Fruit fly (Drosophila melanogaster) whole organism, wandering third instar larva: ENCODE measurements around the gene CG15005.

Experiments used
- CG32264 ChIP-seq: fragments of 200-800 bp; sonication (Bioruptor generic); optimal IDR thresholded peaks from 2 replicates; lab custom pipeline; 2016; ENCODE audit warnings: missing biosample characterization, missing genetic modification characterization
- CG9705 ChIP-seq: fragments of 200-800 bp; sonication (Bioruptor generic); optimal IDR thresholded peaks from 2 replicates; lab custom pipeline; 2018; ENCODE audit warnings: missing biosample characterization, mild to moderate bottlenecking, missing genetic modification characterization
- CrebA ChIP-seq: fragments of 200-800 bp; sonication (Bioruptor generic); optimal IDR thresholded peaks from 2 replicates; lab custom pipeline; 2016; ENCODE audit warnings: missing biosample characterization, mild to moderate bottlenecking, missing genetic modification characterization, borderline replicate concordance
- Dif ChIP-seq: fragments of 200-275, 200-300 bp; sonication (Bioruptor generic); optimal IDR thresholded peaks from 2 replicates; lab custom pipeline; 2018; ENCODE audit warnings: missing biosample characterization, missing genetic modification characterization; ENCODE audit not compliant: partially characterized antibody
- GATAd ChIP-seq: sonication (Bioruptor generic); optimal IDR thresholded peaks from 2 replicates; lab custom pipeline; 2016; ENCODE audit warnings: missing biosample characterization, missing genetic modification characterization
- HLH106 ChIP-seq: fragments of 200-800 bp; optimal IDR thresholded peaks from 3 replicates; lab custom pipeline; 2019; ENCODE audit warnings: missing biosample characterization, mild to moderate bottlenecking, missing genetic modification characterization, moderate library complexity
- Hnf4 ChIP-seq: fragments of 200-800 bp; sonication (Bioruptor generic); optimal IDR thresholded peaks from 2 replicates; lab custom pipeline; 2016; ENCODE audit warnings: missing biosample characterization, mild to moderate bottlenecking, missing genetic modification characterization
- Hr78 ChIP-seq: fragments of >200 bp; optimal IDR thresholded peaks from 2 replicates; lab custom pipeline; 2017; ENCODE audit warnings: missing biosample characterization, missing genetic modification characterization
- Hr83 ChIP-seq: fragments of 200-300 bp; sonication (Bioruptor generic); optimal IDR thresholded peaks from 2 replicates; lab custom pipeline; 2016; ENCODE audit warnings: missing biosample characterization, mild to moderate bottlenecking, missing genetic modification characterization, moderate library complexity; ENCODE audit not compliant: poor library complexity, severe bottlenecking
- Jra ChIP-seq: sonication (Bioruptor generic); optimal IDR thresholded peaks from 2 replicates; lab custom pipeline; 2016; ENCODE audit warnings: missing biosample characterization, missing genetic modification characterization
- Mio ChIP-seq: sonication (Bioruptor generic); optimal IDR thresholded peaks from 2 replicates; lab custom pipeline; 2016; ENCODE audit warnings: missing biosample characterization, missing genetic modification characterization
- Myc ChIP-seq: fragments of >200 bp; optimal IDR thresholded peaks from 2 replicates; lab custom pipeline; 2017
- N ChIP-seq: fragments of >200 bp; optimal IDR thresholded peaks from 2 replicates; lab custom pipeline; 2018; ENCODE audit warnings: missing biosample characterization, missing external identifiers, missing genetic modification characterization
- OdsH ChIP-seq: fragments of 200-800 bp; sonication (Bioruptor generic); optimal IDR thresholded peaks from 2 replicates; lab custom pipeline; 2016; ENCODE audit warnings: missing biosample characterization, mild to moderate bottlenecking, missing genetic modification characterization
- Rel ChIP-seq, 2 experiments: fragments of 200-800 bp; sonication (Bioruptor generic) in 1 of 2; optimal IDR thresholded peaks; 2 replicates in 1 of 2; 3 replicates in 1 of 2; lab custom pipeline; 2016 to 2019; ENCODE audit warnings: mild to moderate bottlenecking in 2 of 2, missing biosample characterization in 2 of 2, missing genetic modification characterization in 2 of 2, moderate library complexity in 1 of 2
- Sp1 ChIP-seq: fragments of 200-800 bp; sonication (Bioruptor generic); optimal IDR thresholded peaks from 3 replicates; lab custom pipeline; 2019; ENCODE audit warnings: missing biosample characterization, mild to moderate bottlenecking, missing genetic modification characterization, moderate library complexity
- Vsx2 ChIP-seq: fragments of 200-300, 225-300 bp; sonication (Bioruptor generic); optimal IDR thresholded peaks from 2 replicates; lab custom pipeline; 2018; ENCODE audit warnings: missing biosample characterization, missing genetic modification characterization; ENCODE audit not compliant: partially characterized antibody
- br ChIP-seq: fragments of 200-800 bp; sonication (Bioruptor generic); optimal IDR thresholded peaks from 2 replicates; lab custom pipeline; 2016; ENCODE audit warnings: missing biosample characterization, missing genetic modification characterization
- brk ChIP-seq: fragments of 200-800 bp; sonication (Bioruptor generic); optimal IDR thresholded peaks from 2 replicates; lab custom pipeline; 2016; ENCODE audit warnings: missing biosample characterization, mild to moderate bottlenecking, missing genetic modification characterization
- dl ChIP-seq, 2 experiments: fragments of 175-275, 200-275 bp in 1 of 2; fragments of 200-275 bp in 1 of 2; sonication (Bioruptor generic); optimal IDR thresholded peaks; lab custom pipeline; 2018; ENCODE audit warnings: mild to moderate bottlenecking in 2 of 2, missing biosample characterization in 2 of 2, missing genetic modification characterization in 2 of 2, moderate library complexity in 2 of 2; ENCODE audit not compliant: partially characterized antibody in 2 of 2, insufficient read depth in 1 of 2
- dmrt93B ChIP-seq: fragments of 200-800 bp; sonication (Bioruptor generic); optimal IDR thresholded peaks from 2 replicates; lab custom pipeline; 2018; ENCODE audit warnings: missing biosample characterization, mild to moderate bottlenecking, missing genetic modification characterization
- ey ChIP-seq: fragments of 200-800 bp; sonication (Bioruptor generic); optimal IDR thresholded peaks from 2 replicates; lab custom pipeline; 2016; ENCODE audit warnings: missing biosample characterization, missing genetic modification characterization
- foxo ChIP-seq, 2 experiments: fragments of 200-800 bp; sonication (Bioruptor generic); optimal IDR thresholded peaks; 2 replicates in 1 of 2; 3 replicates in 1 of 2; lab custom pipeline; 2016 to 2017; ENCODE audit warnings: missing biosample characterization in 2 of 2, missing genetic modification characterization in 2 of 2
- fru ChIP-seq: fragments of 200-800 bp; sonication (Bioruptor generic); optimal IDR thresholded peaks from 3 replicates; lab custom pipeline; 2016; ENCODE audit warnings: missing biosample characterization, mild to moderate bottlenecking, missing genetic modification characterization
- h ChIP-seq: fragments of 200-800 bp; sonication (Bioruptor generic); optimal IDR thresholded peaks from 3 replicates; lab custom pipeline; 2016; ENCODE audit warnings: missing biosample characterization, mild to moderate bottlenecking, missing genetic modification characterization
- jim ChIP-seq: fragments of 175-275, 200-325 bp; sonication (Bioruptor generic); optimal IDR thresholded peaks from 2 replicates; lab custom pipeline; 2016; ENCODE audit warnings: missing biosample characterization, mild to moderate bottlenecking, missing genetic modification characterization
- lola ChIP-seq: fragments of >200 bp; optimal IDR thresholded peaks from 2 replicates; lab custom pipeline; 2017; ENCODE audit warnings: missing biosample characterization, missing genetic modification characterization
- pan ChIP-seq: fragments of >200 bp; optimal IDR thresholded peaks from 2 replicates; lab custom pipeline; 2017
- psq ChIP-seq: fragments of 200-800 bp; sonication (Bioruptor generic); optimal IDR thresholded peaks from 3 replicates; lab custom pipeline; 2017; ENCODE audit warnings: missing biosample characterization, mild to moderate bottlenecking, missing genetic modification characterization, moderate library complexity
- rgr ChIP-seq: fragments of 200-800 bp; sonication (Bioruptor generic); optimal IDR thresholded peaks from 3 replicates; lab custom pipeline; 2016; ENCODE audit warnings: missing biosample characterization, mild to moderate bottlenecking, missing genetic modification characterization
- sv ChIP-seq: fragments of 200-800 bp; sonication (Bioruptor generic); optimal IDR thresholded peaks from 3 replicates; lab custom pipeline; 2016; ENCODE audit warnings: missing biosample characterization, missing genetic modification characterization
- tai ChIP-seq: sonication (Bioruptor generic); optimal IDR thresholded peaks from 2 replicates; lab custom pipeline; 2016; ENCODE audit warnings: missing biosample characterization, missing genetic modification characterization

The CG15005 gene

DNA sequence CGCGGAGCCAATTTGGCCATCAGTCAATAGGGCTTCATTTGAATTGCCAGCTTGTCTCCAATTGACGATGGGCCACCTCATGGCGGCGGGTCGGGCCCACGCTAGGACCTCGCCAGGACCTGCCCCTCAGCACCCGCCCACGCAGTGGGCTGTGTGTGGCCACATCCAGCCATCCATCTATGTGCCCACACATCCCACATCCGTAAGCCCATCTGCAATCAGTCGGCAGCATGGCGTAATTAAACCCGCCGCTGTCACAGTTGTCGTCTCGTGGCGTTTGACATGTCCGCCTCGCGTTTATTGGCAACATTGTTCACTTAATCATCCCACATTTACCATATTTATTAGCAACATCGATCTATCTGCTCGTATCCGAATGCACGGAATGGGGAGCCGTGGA lies 34.1 kb upstream of the CG15005 start:
- TF ChIP-seq Hr78 (GFP tag; lab: Kevin White, UChicago) (no peak), Myc (lab: Kevin White, UChicago) (no peak), rgr (GFP tag; lab: Kevin White, UChicago) (no peak), pan (lab: Kevin White, UChicago) (no peak), lola (GFP tag; lab: Kevin White, UChicago) (no peak), OdsH (GFP tag; lab: Kevin White, UChicago) (no peak), foxo (GFP tag; optimal IDR thresholded peaks at IDR 0.05; lab: Kevin White, UChicago) (no peak), Dif (no peak), Vsx2 (GFP tag; lab: Kevin White, UChicago) (no peak), ey (GFP tag; lab: Kevin White, UChicago) (no peak), CrebA (no peak), dmrt93B (GFP tag; lab: Kevin White, UChicago) (no peak)

dm6 chr3L:4236097-4236572 lies 32.0 kb upstream of the CG15005 start, which contains the start of gene ImpL2:
TSS of gene ImpL2 (minus strand) at chr3L:4236147.
- no peak for TF ChIP-seq Jra (GFP tag; lab: Kevin White, UChicago)
- no peak for TF ChIP-seq OdsH (GFP tag; lab: Kevin White, UChicago)
- no peak for TF ChIP-seq jim (GFP tag; lab: Kevin White, UChicago)
- no peak for TF ChIP-seq CG32264 (GFP tag; lab: Kevin White, UChicago)
- no peak for TF ChIP-seq lola (GFP tag; lab: Kevin White, UChicago)
- TF ChIP-seq HLH106 (tag; lab: Kevin White, UChicago), result no peak
- no peak for TF ChIP-seq Myc (lab: Kevin White, UChicago)
- TF ChIP-seq pan (lab: Kevin White, UChicago), result no peak
- TF ChIP-seq sv, result no peak
- TF ChIP-seq brk, result no peak
- no peak for TF ChIP-seq Hr83 (GFP tag; lab: Kevin White, UChicago)
- no peak for TF ChIP-seq GATAd (GFP tag; lab: Kevin White, UChicago)
- no peak for TF ChIP-seq psq
- no peak for TF ChIP-seq fru (GFP tag; lab: Kevin White, UChicago)
- TF ChIP-seq CG9705 (GFP tag; lab: Kevin White, UChicago), result no peak
- no peak for TF ChIP-seq Vsx2 (GFP tag; lab: Kevin White, UChicago)
- no peak for TF ChIP-seq Mio
- no peak for TF ChIP-seq Rel (GFP tag; optimal IDR thresholded peaks at IDR 0.05; lab: Kevin White, UChicago)
- no peak for TF ChIP-seq Rel (tag; optimal IDR thresholded peaks at IDR 0.05; lab: Kevin White, UChicago)

dm6 chr3L:4233603-4234277 lies 29.6 kb upstream of the CG15005 start:
- TF ChIP-seq br (GFP tag; lab: Kevin White, UChicago) (no peak), Hnf4 (GFP tag; lab: Kevin White, UChicago) (no peak), Dif (peak; percentile 38), h (GFP tag; lab: Kevin White, UChicago) (no peak), Sp1 (GFP tag; lab: Kevin White, UChicago) (no peak), Hr78 (GFP tag; lab: Kevin White, UChicago) (no peak), Mio (no peak), sv (no peak), Vsx2 (GFP tag; lab: Kevin White, UChicago) (peak; percentile 11), CrebA (no peak), Rel (GFP tag; optimal IDR thresholded peaks at IDR 0.05; lab: Kevin White, UChicago) (no peak), Rel (tag; optimal IDR thresholded peaks at IDR 0.05; lab: Kevin White, UChicago) (peak; percentile 2), foxo (GFP tag; optimal IDR thresholded peaks at IDR 0.05; lab: Kevin White, UChicago) (no peak), dl (GFP tag; optimal IDR thresholded peaks at IDR 0.05; lab: Kevin White, UChicago; ENCODE audit: insufficient read depth in 1 of 2, partially characterized antibody in 2 of 2) (peak in 1 of 2 experiments; percentile 21), brk (no peak), tai (GFP tag; lab: Kevin White, UChicago) (no peak), pan (lab: Kevin White, UChicago) (no peak), N (peak; percentile 64), rgr (GFP tag; lab: Kevin White, UChicago) (no peak), lola (GFP tag; lab: Kevin White, UChicago) (no peak), jim (GFP tag; lab: Kevin White, UChicago) (no peak)
- TF ChIP-seq, all 38 proteins: peak for 5
